Fruit fly (Drosophila melanogaster) Kc167 (cell line): ENCODE data around the gene CG9568.

Source experiments
- Myc ChIP-seq: fragments of >200 bp; optimal IDR thresholded peaks from 2 replicates; lab custom pipeline; 2017; ENCODE audit warnings: missing external identifiers
- Sin3A ChIP-seq: fragments of >200 bp; optimal IDR thresholded peaks from 2 replicates; lab custom pipeline; 2018; ENCODE audit warnings: missing external identifiers
- h ChIP-seq: fragments of >200 bp; optimal IDR thresholded peaks from 3 replicates; lab custom pipeline; 2018; ENCODE audit warnings: missing external identifiers
- insv ChIP-seq: fragments of >200 bp; optimal IDR thresholded peaks from 3 replicates; lab custom pipeline; 2018; ENCODE audit warnings: missing external identifiers
- psq ChIP-seq: fragments of >200 bp; optimal IDR thresholded peaks from 2 replicates; lab custom pipeline; 2017; ENCODE audit warnings: missing external identifiers
- ttk ChIP-seq: sonication (Bioruptor generic); optimal IDR thresholded peaks from 2 replicates; lab custom pipeline; 2017; ENCODE audit warnings: missing external identifiers

Gene CG9568

dm6 chr2L:9010267-9010666 is at the start of gene CG9568:
CG9568 (plus strand) TSS chr2L:9010583.
- TF ChIP-seq insv (lab: Kevin White, UChicago) (no peak), ttk (lab: Kevin White, UChicago) (no peak), Myc (lab: Kevin White, UChicago) (no peak), h (lab: Kevin White, UChicago) (no peak)

- TF ChIP-seq h (lab: Kevin White, UChicago) (no peak), insv (lab: Kevin White, UChicago) (no peak), Sin3A (lab: Kevin White, UChicago) (no peak), ttk (lab: Kevin White, UChicago) (no peak), Myc (lab: Kevin White, UChicago) (no peak), psq (no peak)
Measured at dm6 chr2L:8962254-8962653, 48.1 kb upstream of the CG9568 start, which contains the start of the genes CG9525 and CG32985. CG9525 (minus strand) TSS chr2L:8962354. CG32985 (plus strand) TSS chr2L:8962533.

dm6 chr2L:8964657-8965056 is 45.7 kb upstream of the CG9568 start, which contains the start of gene CG32984:
CG32984 (plus strand) TSS chr2L:8964957.
- TF ChIP-seq insv (lab: Kevin White, UChicago) = no peak
- no peak for TF ChIP-seq Myc (lab: Kevin White, UChicago)
- no peak for TF ChIP-seq Sin3A (lab: Kevin White, UChicago)
- TF ChIP-seq ttk (lab: Kevin White, UChicago) = no peak
- TF ChIP-seq psq = no peak
- no peak for TF ChIP-seq h (lab: Kevin White, UChicago)

- TF ChIP-seq psq = no peak
- no peak for TF ChIP-seq insv (lab: Kevin White, UChicago)
- no peak for TF ChIP-seq h (lab: Kevin White, UChicago)
- TF ChIP-seq Myc (lab: Kevin White, UChicago) = no peak
- no peak for TF ChIP-seq Sin3A (lab: Kevin White, UChicago)
- no peak for TF ChIP-seq ttk (lab: Kevin White, UChicago)
Measured at dm6 chr2L:8967235-8967634, 43.1 kb upstream of the CG9568 start, which contains the start of gene CG18088. CG18088 (plus strand) TSS chr2L:8967535.

dm6 chr2L:8972905-8973304 is 37.5 kb upstream of the CG9568 start:
- TF ChIP-seq Sin3A (lab: Kevin White, UChicago) (no peak), ttk (lab: Kevin White, UChicago) (no peak), psq (no peak), insv (lab: Kevin White, UChicago) (no peak), Myc (lab: Kevin White, UChicago) (no peak), h (lab: Kevin White, UChicago) (no peak)

- no peak for TF ChIP-seq Myc (lab: Kevin White, UChicago)
- no peak for TF ChIP-seq ttk (lab: Kevin White, UChicago)
- no peak for TF ChIP-seq psq
- no peak for TF ChIP-seq Sin3A (lab: Kevin White, UChicago)
- no peak for TF ChIP-seq insv (lab: Kevin White, UChicago)
- no peak for TF ChIP-seq h (lab: Kevin White, UChicago)
Measured at dm6 chr2L:8974506-8974905, 35.9 kb upstream of the CG9568 start.

- no peak for TF ChIP-seq ttk (lab: Kevin White, UChicago)
- no peak for TF ChIP-seq Sin3A (lab: Kevin White, UChicago)
- no peak for TF ChIP-seq h (lab: Kevin White, UChicago)
- TF ChIP-seq Myc (lab: Kevin White, UChicago) = no peak
- TF ChIP-seq psq = no peak
- no peak for TF ChIP-seq insv (lab: Kevin White, UChicago)
Measured at dm6 chr2L:8975328-8975727, 35.1 kb upstream of the CG9568 start, which contains the start of gene CG9541. CG9541 (minus strand) TSS chr2L:8975428.

- no peak for TF ChIP-seq ttk (lab: Kevin White, UChicago)
- no peak for TF ChIP-seq psq
- no peak for TF ChIP-seq insv (lab: Kevin White, UChicago)
- no peak for TF ChIP-seq Myc (lab: Kevin White, UChicago)
- TF ChIP-seq h (lab: Kevin White, UChicago) = no peak
- TF ChIP-seq Sin3A (lab: Kevin White, UChicago) = no peak
Measured at dm6 chr2L:8980359-8980758, 30.0 kb upstream of the CG9568 start, which contains the start of gene CG18662. CG18662 (plus strand) TSS chr2L:8980659.

dm6 chr2L:8982584-8983302 is 27.6 kb upstream of the CG9568 start:
- TF ChIP-seq Myc (lab: Kevin White, UChicago) (no peak), psq (no peak), Sin3A (lab: Kevin White, UChicago) (no peak), insv (lab: Kevin White, UChicago) (no peak), h (lab: Kevin White, UChicago) (no peak), ttk (lab: Kevin White, UChicago) (no peak)

dm6 chr2L:8984614-8985318 is 25.6 kb upstream of the CG9568 start, which contains the start of gene CG13101:
CG13101 (minus strand) TSS chr2L:8984872.
- TF ChIP-seq ttk (lab: Kevin White, UChicago) (no peak), psq (no peak), Myc (lab: Kevin White, UChicago) (no peak), Sin3A (lab: Kevin White, UChicago) (no peak), h (lab: Kevin White, UChicago) (no peak), insv (lab: Kevin White, UChicago) (no peak)

dm6 chr2L:8987251-8987937 is 23.0 kb upstream of the CG9568 start:
- TF ChIP-seq psq (no peak), insv (lab: Kevin White, UChicago) (no peak), h (lab: Kevin White, UChicago) (no peak), ttk (lab: Kevin White, UChicago) (no peak), Myc (lab: Kevin White, UChicago) (no peak)
